Fruit fly (Drosophila melanogaster) whole organism, pupa: Measurements from ENCODE around the gene CG46439.

Experiments
- CG10348 ChIP-seq: fragments of 200-800 bp; sonication (Bioruptor generic); IDR thresholded peaks from 2 replicates; pipeline ENCODE4 v1.3.6; 2022; ENCODE audit warnings: missing biosample characterization, missing genetic modification characterization
- CG12605 ChIP-seq: fragments of 200-800 bp; sonication (Bioruptor generic); IDR thresholded peaks from 2 replicates; pipeline ENCODE4 v1.3.6; 2022; ENCODE audit warnings: missing biosample characterization, missing genetic modification characterization
- CG32121 ChIP-seq: fragments of 200-800 bp; sonication (Bioruptor generic); IDR thresholded peaks from 2 replicates; pipeline ENCODE4 v1.3.6; 2022; ENCODE audit warnings: missing biosample characterization, missing genetic modification characterization
- CG4496 ChIP-seq: fragments of 200-800 bp; sonication (Bioruptor generic); IDR thresholded peaks from 3 replicates; pipeline ENCODE4 v1.3.6; 2022; ENCODE audit warnings: missing biosample characterization, missing genetic modification characterization
- CG8301 ChIP-seq: fragments of 200-800 bp; sonication (Bioruptor generic); optimal IDR thresholded peaks from 2 replicates; lab custom pipeline; 2018; ENCODE audit warnings: missing biosample characterization, mild to moderate bottlenecking, missing genetic modification characterization
- EcR ChIP-seq: fragments of 200-800 bp; sonication (Bioruptor generic); optimal IDR thresholded peaks from 3 replicates; lab custom pipeline; 2019; ENCODE audit warnings: missing biosample characterization, missing genetic modification characterization, mild to moderate bottlenecking, moderate library complexity, missing genetic modification reagents
- Ets98B ChIP-seq: fragments of 200-800 bp; sonication (Bioruptor generic); IDR thresholded peaks from 2 replicates; pipeline ENCODE4 v1.3.6; 2022; ENCODE audit warnings: missing biosample characterization, missing genetic modification characterization
- Snoo ChIP-seq: fragments of 200-800 bp; sonication (Bioruptor generic); optimal IDR thresholded peaks from 3 replicates; lab custom pipeline; 2017; ENCODE audit warnings: missing biosample characterization, mild to moderate bottlenecking, missing genetic modification characterization, inconsistent platforms
- fd96Ca ChIP-seq: fragments of 200-800 bp; sonication (Bioruptor generic); IDR thresholded peaks from 3 replicates; pipeline ENCODE4 v1.3.6; 2022; ENCODE audit warnings: missing biosample characterization, missing genetic modification characterization
- gl ChIP-seq: fragments of 200-800 bp; sonication (Bioruptor generic); optimal IDR thresholded peaks from 2 replicates; lab custom pipeline; 2018; ENCODE audit warnings: missing biosample characterization, mild to moderate bottlenecking, missing genetic modification characterization
- rn ChIP-seq: fragments of 200-800 bp; sonication (Bioruptor generic); IDR thresholded peaks from 2 replicates; pipeline ENCODE4 v1.3.6; 2022; ENCODE audit warnings: missing biosample characterization, missing genetic modification characterization

DNA sequence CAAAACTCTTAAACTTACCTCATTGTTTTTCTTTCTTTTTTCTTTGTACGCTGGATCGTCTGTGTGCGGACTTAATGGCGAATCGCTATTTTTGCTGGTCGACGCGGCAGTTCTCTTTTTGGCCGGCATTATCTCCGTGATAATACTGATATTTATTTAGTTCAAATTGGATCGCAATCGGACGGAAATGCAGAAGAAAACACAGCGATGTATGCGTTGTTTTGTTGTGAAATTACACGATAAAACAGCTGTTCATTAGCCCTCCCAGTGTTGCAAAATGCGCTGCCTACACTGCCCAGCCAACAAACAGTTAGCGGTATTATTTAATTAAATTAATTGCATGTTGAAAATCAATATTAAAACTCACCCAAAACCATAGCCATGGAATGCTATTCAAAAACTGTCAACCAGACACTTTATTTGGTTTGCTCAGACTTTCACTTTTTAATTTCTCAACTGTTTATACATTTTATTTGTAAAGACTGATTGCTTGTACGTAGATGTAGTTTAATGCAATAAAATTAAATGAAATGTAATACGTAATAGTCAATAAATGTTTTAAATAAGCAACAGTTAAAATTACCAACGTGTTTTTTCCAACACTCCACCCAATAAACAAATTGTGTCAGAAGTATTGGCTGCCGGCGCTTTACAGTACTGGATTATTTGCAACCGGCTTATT is 2.1 kb upstream of the CG46439 start, which contains the start of the genes Irbp18 and APP-BP1:
- TF ChIP-seq Snoo (tag; lab: Kevin White, UChicago) (peak; percentile 93), CG4496 (GFP tag; lab: Robert Waterston, UW) (peak; percentile 93), gl (tag; lab: Kevin White, UChicago) (peak; percentile 80), rn (peak; percentile 77), Ets98B (GFP tag; lab: Robert Waterston, UW) (peak; percentile 89), CG10348 (GFP tag; lab: Robert Waterston, UW) (peak; percentile 72), CG8301 (tag; lab: Kevin White, UChicago) (peak; percentile 93), fd96Ca (peak; percentile 91), EcR (no peak), CG12605 (peak; percentile 76), CG32121 (GFP tag; lab: Robert Waterston, UW) (peak; percentile 89)
